Worm (Caenorhabditis elegans): ENCODE results near the gene F56B3.2.

Gene F56B3.2

ce11 chrIV:756956-757355, 11.4 kb downstream of the F56B3.2 start:
- TF ChIP-seq mdl-1 (tag; optimal IDR thresholded peaks at IDR 0.05) (no peak), egl-27 (tag; optimal IDR thresholded peaks at IDR 0.05) (no peak), unc-62 (GFP tag; optimal IDR thresholded peaks at IDR 0.05) (no peak), mml-1 (tag; optimal IDR thresholded peaks at IDR 0.05) (no peak), tbx-2 (tag; optimal IDR thresholded peaks at IDR 0.05) (no peak), skn-1 (tag; optimal IDR thresholded peaks at IDR 0.05) (no peak), ZK546.5 (tag; optimal IDR thresholded peaks at IDR 0.05) (no peak), nhr-25 (tag; optimal IDR thresholded peaks at IDR 0.05) (no peak), ceh-28 (tag; optimal IDR thresholded peaks at IDR 0.05) (no peak), nhr-11 (tag; optimal IDR thresholded peaks at IDR 0.05) (no peak), hmg-11 (tag; optimal IDR thresholded peaks at IDR 0.05) (no peak), nhr-76 (tag; optimal IDR thresholded peaks at IDR 0.05) (no peak), pqm-1 (tag; optimal IDR thresholded peaks at IDR 0.05) (no peak), ztf-4 (tag; optimal IDR thresholded peaks at IDR 0.05) (no peak)

DNA sequence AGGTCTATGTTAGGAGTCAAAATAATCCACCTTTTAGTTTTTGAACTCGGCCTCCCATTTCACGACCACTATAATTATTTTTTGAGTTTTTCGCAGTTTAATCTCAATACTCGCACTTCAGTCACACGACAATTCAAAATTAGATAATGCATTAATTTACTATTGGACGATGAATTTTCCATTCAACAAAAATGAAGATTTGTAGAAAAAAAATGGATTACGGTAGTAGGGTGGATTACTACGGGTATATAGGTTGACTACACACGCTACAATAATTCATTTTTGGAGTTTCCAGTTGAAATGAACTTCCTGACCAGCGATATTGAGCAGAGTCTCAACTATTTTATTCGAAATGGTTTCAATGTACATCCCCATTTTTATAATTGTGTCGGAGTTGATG, 12.0 kb downstream of the F56B3.2 start, which contains the start of gene srt-23:
TSS of gene srt-23 (plus strand) at position 301 of the 400 bp plus-strand sequence.
- TF ChIP-seq elt-3 (tag; optimal IDR thresholded peaks at IDR 0.05) (no peak), elt-2 (tag; optimal IDR thresholded peaks at IDR 0.05) (no peak), ZK546.5 (tag; optimal IDR thresholded peaks at IDR 0.05) (no peak), ceh-28 (tag; optimal IDR thresholded peaks at IDR 0.05) (no peak), lin-15B (tag; optimal IDR thresholded peaks at IDR 0.05) (no peak), nhr-12 (tag; optimal IDR thresholded peaks at IDR 0.05) (no peak), tbx-2 (tag; optimal IDR thresholded peaks at IDR 0.05) (no peak)

- TF ChIP-seq egl-5 (tag; optimal IDR thresholded peaks at IDR 0.05) (no peak), nhr-23 (tag; optimal IDR thresholded peaks at IDR 0.05) (no peak), nhr-25 (tag; optimal IDR thresholded peaks at IDR 0.05) (no peak), ztf-4 (tag; optimal IDR thresholded peaks at IDR 0.05) (no peak), nfya-1 (tag; optimal IDR thresholded peaks at IDR 0.05; ENCODE audit: insufficient read depth) (no peak), skn-1 (tag; optimal IDR thresholded peaks at IDR 0.05) (no peak), pha-4 (tag; optimal IDR thresholded peaks at IDR 0.05) (no peak), ceh-16 (tag; optimal IDR thresholded peaks at IDR 0.05) (no peak), ama-1 (optimal IDR thresholded peaks at IDR 0.05) (no peak), unc-62 (GFP tag; optimal IDR thresholded peaks at IDR 0.05) (no peak), lin-15B (tag; optimal IDR thresholded peaks at IDR 0.05) (no peak), jun-1 (tag; optimal IDR thresholded peaks at IDR 0.05) (no peak), fkh-10 (GFP tag; optimal IDR thresholded peaks at IDR 0.05) (no peak)
Observed at ce11 chrIV:754357-754972, 13.9 kb downstream of the F56B3.2 start.

ce11 chrIV:749557-749956, 18.8 kb downstream of the F56B3.2 start:
- TF ChIP-seq lsy-12 (tag; optimal IDR thresholded peaks at IDR 0.05) = no peak
- TF ChIP-seq nhr-25 (tag; optimal IDR thresholded peaks at IDR 0.05) = no peak
- no peak for TF ChIP-seq fkh-10 (GFP tag; optimal IDR thresholded peaks at IDR 0.05)
- no peak for TF ChIP-seq mdl-1 (tag; optimal IDR thresholded peaks at IDR 0.05)
- TF ChIP-seq ceh-16 (tag; optimal IDR thresholded peaks at IDR 0.05) = no peak
- no peak for TF ChIP-seq nhr-23 (tag; optimal IDR thresholded peaks at IDR 0.05)
- no peak for TF ChIP-seq zag-1 (tag; optimal IDR thresholded peaks at IDR 0.05)

- TF ChIP-seq fkh-2 (tag; optimal IDR thresholded peaks at IDR 0.05) (no peak), nfya-1 (tag; optimal IDR thresholded peaks at IDR 0.05; ENCODE audit: insufficient read depth) (no peak), unc-62 (GFP tag; optimal IDR thresholded peaks at IDR 0.05) (no peak), ceh-16 (tag; optimal IDR thresholded peaks at IDR 0.05) (no peak), zag-1 (tag; optimal IDR thresholded peaks at IDR 0.05) (no peak), lin-15B (tag; optimal IDR thresholded peaks at IDR 0.05) (no peak), nhr-43 (tag; optimal IDR thresholded peaks at IDR 0.05; ENCODE audit: poor library complexity, severe bottlenecking) (no peak), lsy-12 (tag; optimal IDR thresholded peaks at IDR 0.05) (no peak), nhr-12 (tag; optimal IDR thresholded peaks at IDR 0.05) (no peak), pqm-1 (tag; optimal IDR thresholded peaks at IDR 0.05) (no peak), daf-12 (tag; optimal IDR thresholded peaks at IDR 0.05) (no peak), fos-1 (tag; optimal IDR thresholded peaks at IDR 0.05) (no peak), nhr-237 (tag; optimal IDR thresholded peaks at IDR 0.05) (no peak), ztf-11 (tag; optimal IDR thresholded peaks at IDR 0.05) (no peak), elt-2 (tag; optimal IDR thresholded peaks at IDR 0.05) (no peak), unc-39 (tag; optimal IDR thresholded peaks at IDR 0.05) (no peak), ceh-9 (tag; optimal IDR thresholded peaks at IDR 0.05) (no peak), sea-2 (GFP tag; optimal IDR thresholded peaks at IDR 0.05) (no peak), ZK546.5 (tag; optimal IDR thresholded peaks at IDR 0.05) (no peak), nhr-23 (tag; optimal IDR thresholded peaks at IDR 0.05) (no peak)
Observed at ce11 chrIV:746333-746732, 22.1 kb downstream of the F56B3.2 start.

Data from whole organism, L3 larva.